Worm (Caenorhabditis elegans) whole organism, young adult: ENCODE data around the gene hlh-6.

ENCODE experiments used
- F39B2.1 ChIP-seq: fragments of 200-800 bp; sonication (Bioruptor generic); IDR thresholded peaks from 2 replicates; pipeline ENCODE4 v1.3.6; 2022; ENCODE audit warnings: missing genetic modification reagents, missing genetic modification characterization, missing compliant biosample characterization
- F49E8.2 ChIP-seq: sonication (generic microtip); optimal IDR thresholded peaks from 3 replicates; lab custom pipeline; 2017; ENCODE audit warnings: missing genetic modification characterization, mild to moderate bottlenecking, missing compliant biosample characterization, antibody characterized with exemption, moderate library complexity; ENCODE audit not compliant: insufficient read depth
- F57A8.1 ChIP-seq: fragments of 200-800 bp; sonication (Bioruptor generic); optimal IDR thresholded peaks from 2 replicates; lab custom pipeline; 2018; ENCODE audit warnings: mild to moderate bottlenecking, missing genetic modification characterization, moderate library complexity, missing compliant biosample characterization
- K12H6.12 ChIP-seq: fragments of 200-800 bp; sonication (Bioruptor generic); optimal IDR thresholded peaks from 2 replicates; lab custom pipeline; 2018; ENCODE audit warnings: mild to moderate bottlenecking, missing genetic modification characterization, missing compliant biosample characterization
- T26A5.8 ChIP-seq: sonication (generic microtip); optimal IDR thresholded peaks from 2 replicates; lab custom pipeline; 2016; ENCODE audit warnings: missing genetic modification characterization, missing compliant biosample characterization
- Y53F4B.3 ChIP-seq: fragments of 200-800 bp; sonication (Bioruptor generic); IDR thresholded peaks from 2 replicates; pipeline ENCODE4 v1.3.6; 2022; ENCODE audit warnings: missing genetic modification reagents, missing genetic modification characterization, missing compliant biosample characterization
- Y53G8AR.9 ChIP-seq: fragments of 200-800 bp; sonication (Bioruptor generic); conservative IDR thresholded peaks from 2 replicates; pipeline ENCODE4 v1.3.6; 2022; ENCODE audit warnings: missing genetic modification reagents, missing genetic modification characterization, missing compliant biosample characterization
- Y79H2A.3 ChIP-seq: fragments of 200-800 bp; sonication (Bioruptor generic); conservative IDR thresholded peaks from 2 replicates; pipeline ENCODE4 v1.3.6; 2022; ENCODE audit warnings: missing genetic modification reagents, missing genetic modification characterization, missing compliant biosample characterization
- ama-1 ChIP-seq, 3 experiments: fragments of 150-350 bp in 1 of 3; sonication (generic microtip) in 2 of 3; optimal IDR thresholded peaks; 2 replicates each; lab custom pipeline; 2014 to 2018; ENCODE audit warnings: missing biosample characterization in 2 of 3, missing genetic modification characterization in 2 of 3, missing genetic modification reagents in 2 of 3
- ceh-100 ChIP-seq: fragments of 200-800 bp; sonication (Bioruptor generic); IDR thresholded peaks from 2 replicates; pipeline ENCODE4 v1.3.6; 2022; ENCODE audit warnings: missing genetic modification reagents, missing genetic modification characterization, missing compliant biosample characterization
- ceh-91 ChIP-seq: fragments of 200-800 bp; sonication (Bioruptor generic); IDR thresholded peaks from 2 replicates; pipeline ENCODE4 v1.3.6; 2022; ENCODE audit warnings: missing genetic modification reagents, missing genetic modification characterization, missing compliant biosample characterization
- chd-7 ChIP-seq: sonication (generic microtip); optimal IDR thresholded peaks from 2 replicates; lab custom pipeline; 2016; ENCODE audit warnings: mild to moderate bottlenecking, missing genetic modification characterization, moderate library complexity, missing compliant biosample characterization
- him-1 ChIP-seq: sonication (generic microtip); optimal IDR thresholded peaks from 2 replicates; lab custom pipeline; 2016; ENCODE audit warnings: missing genotype, missing genetic modification reagents, missing genetic modification characterization, missing compliant biosample characterization
- hmg-1.2 ChIP-seq: fragments of 200-800 bp; sonication (Bioruptor generic); IDR thresholded peaks from 2 replicates; pipeline ENCODE4 v1.3.6; 2022; ENCODE audit warnings: missing genetic modification reagents, missing genetic modification characterization, missing compliant biosample characterization
- hmg-20 ChIP-seq: fragments of 200-800 bp; sonication (Bioruptor generic); IDR thresholded peaks from 2 replicates; pipeline ENCODE4 v1.3.6; 2022; ENCODE audit warnings: missing genetic modification reagents, missing genetic modification characterization, missing compliant biosample characterization
- let-607 ChIP-seq, 2 experiments: fragments of 200-800 bp in 1 of 2; sonication (Bioruptor generic) in 1 of 2; sonication (generic microtip) in 1 of 2; optimal IDR thresholded peaks; 2 replicates each; lab custom pipeline; 2016 to 2018; ENCODE audit warnings: mild to moderate bottlenecking in 2 of 2, missing compliant biosample characterization in 2 of 2, missing genetic modification characterization in 2 of 2, moderate library complexity in 2 of 2, missing genotype in 1 of 2
- lin-54 ChIP-seq: fragments of 200-800 bp; sonication (Bioruptor generic); optimal IDR thresholded peaks from 2 replicates; lab custom pipeline; 2018; ENCODE audit warnings: mild to moderate bottlenecking, missing genetic modification characterization, missing compliant biosample characterization
- lsy-27 ChIP-seq: sonication (generic microtip); optimal IDR thresholded peaks from 2 replicates; lab custom pipeline; 2017; ENCODE audit warnings: missing genetic modification characterization, mild to moderate bottlenecking, missing compliant biosample characterization, antibody characterized with exemption, missing genotype, borderline replicate concordance; ENCODE audit not compliant: insufficient read depth
- mel-28 ChIP-seq: sonication (generic microtip); optimal IDR thresholded peaks from 2 replicates; lab custom pipeline; 2016; ENCODE audit warnings: borderline replicate concordance, mild to moderate bottlenecking, missing genetic modification characterization, missing compliant biosample characterization
- mxl-1 ChIP-seq: sonication (generic microtip); optimal IDR thresholded peaks from 2 replicates; lab custom pipeline; 2016; ENCODE audit warnings: missing genetic modification characterization, missing compliant biosample characterization
- nfyb-1 ChIP-seq: fragments of 200-800 bp; sonication (Bioruptor generic); IDR thresholded peaks from 2 replicates; pipeline ENCODE4 v1.3.6; 2022; ENCODE audit warnings: missing genetic modification reagents, missing genetic modification characterization, missing compliant biosample characterization
- nhr-120 ChIP-seq: fragments of 200-800 bp; sonication (Bioruptor generic); IDR thresholded peaks from 2 replicates; pipeline ENCODE4 v1.3.6; 2022; ENCODE audit warnings: missing genetic modification characterization, missing compliant biosample characterization
- nhr-179 ChIP-seq: sonication (generic microtip); optimal IDR thresholded peaks from 2 replicates; lab custom pipeline; 2016; ENCODE audit warnings: mild to moderate bottlenecking, missing genetic modification characterization, missing compliant biosample characterization
- nhr-80 ChIP-seq: sonication (generic microtip); optimal IDR thresholded peaks from 2 replicates; lab custom pipeline; 2016; ENCODE audit warnings: missing genetic modification characterization, missing compliant biosample characterization
- pbrm-1 ChIP-seq: fragments of 200-800 bp; sonication (Bioruptor generic); IDR thresholded peaks from 2 replicates; pipeline ENCODE4 v1.3.6; 2022; ENCODE audit warnings: missing genetic modification reagents, missing genetic modification characterization, missing compliant biosample characterization
- rpc-1 ChIP-seq, 2 experiments: fragments of 150-350 bp in 1 of 2; sonication (generic microtip) in 1 of 2; optimal IDR thresholded peaks; 2 replicates each; lab custom pipeline; 2014 to 2018; ENCODE audit warnings: missing biosample characterization in 1 of 2, missing genetic modification characterization in 1 of 2, missing genetic modification reagents in 1 of 2, missing genotype in 1 of 2
- sea-2 ChIP-seq: fragments of 200-800 bp; sonication (Bioruptor generic); IDR thresholded peaks from 2 replicates; pipeline ENCODE4 v1.3.6; 2022; ENCODE audit warnings: missing genetic modification characterization, missing compliant biosample characterization
- snpc-4 ChIP-seq, 5 experiments: fragments of 150-350 bp in 1 of 5; sonication (generic microtip) in 4 of 5; optimal IDR thresholded peaks; 2 replicates each; lab custom pipeline; 2014 to 2018; ENCODE audit warnings: missing genetic modification characterization in 5 of 5, missing biosample characterization in 3 of 5, antibody characterized with exemption in 2 of 5, mild to moderate bottlenecking in 2 of 5, missing compliant biosample characterization in 2 of 5, missing genotype in 2 of 5, moderate library complexity in 2 of 5, missing genetic modification reagents in 1 of 5
- tbp1 ChIP-seq: fragments of 200-800 bp; sonication (Bioruptor generic); optimal IDR thresholded peaks from 2 replicates; lab custom pipeline; 2018; ENCODE audit warnings: mild to moderate bottlenecking, missing genetic modification characterization, missing compliant biosample characterization
- tlf-1 ChIP-seq: fragments of 200-800 bp; sonication (Bioruptor generic); optimal IDR thresholded peaks from 2 replicates; lab custom pipeline; 2018; ENCODE audit warnings: mild to moderate bottlenecking, missing genetic modification characterization, missing compliant biosample characterization
- unc-130 ChIP-seq: sonication (generic microtip); optimal IDR thresholded peaks from 2 replicates; lab custom pipeline; 2016; ENCODE audit warnings: missing genetic modification reagents, missing genetic modification characterization, missing compliant biosample characterization
- unc-62 ChIP-seq: fragments of 150-350 bp; optimal IDR thresholded peaks from 2 replicates; lab custom pipeline; 2014; ENCODE audit warnings: missing biosample characterization, missing genetic modification reagents, missing genetic modification characterization
- zim-3 ChIP-seq: sonication (generic microtip); optimal IDR thresholded peaks from 2 replicates; lab custom pipeline; 2017; ENCODE audit warnings: mild to moderate bottlenecking, missing genetic modification characterization, moderate library complexity, missing compliant biosample characterization
- ztf-22 ChIP-seq: fragments of 200-800 bp; sonication (Bioruptor generic); optimal IDR thresholded peaks from 2 replicates; lab custom pipeline; 2018; ENCODE audit warnings: mild to moderate bottlenecking, missing genetic modification characterization, moderate library complexity, missing compliant biosample characterization
- ztf-28 ChIP-seq: fragments of 200-800 bp; sonication (Bioruptor generic); IDR thresholded peaks from 2 replicates; pipeline ENCODE4 v1.3.6; 2022; ENCODE audit warnings: missing genetic modification reagents, missing genetic modification characterization, missing compliant biosample characterization

hlh-6 gene

ce11 chrII:9586734-9587209 is 27.9 kb downstream of the hlh-6 start, which contains the start of gene ugt-58:
TSS of gene ugt-58 (minus strand) at chrII:9586784.
- TF ChIP-seq unc-62 (GFP tag; lab: Kevin White, UChicago) = no peak
- peak; percentile 5 for TF ChIP-seq nhr-80

- TF ChIP-seq hmg-20 (no peak), K12H6.12 (tag; lab: Kevin White, UChicago) (no peak), lsy-27 (tag; lab: Kevin White, UChicago) (no peak), tlf-1 (GFP tag; lab: Kevin White, UChicago) (no peak), hmg-1.2 (no peak)
- TF ChIP-seq, all 124 proteins: peak for 0
These were observed 31.2 kb downstream of the hlh-6 start, which contains the start of gene wee-1.1 for ce11 chrII:9583461-9583860. TSS of gene wee-1.1 (minus strand) at chrII:9583561.

ce11 chrII:9577630-9578029 is 37.0 kb downstream of the hlh-6 start:
- TF ChIP-seq let-607 (tag; optimal IDR thresholded peaks at IDR 0.05; lab: Kevin White, UChicago) (no peak), unc-62 (GFP tag; lab: Kevin White, UChicago) (no peak), nfyb-1 (GFP tag; lab: Robert Waterston, UW) (0 out of 2 replicates have a peak, but pooled peaks have one; percentile 33), lsy-27 (tag; lab: Kevin White, UChicago) (no peak)

- TF ChIP-seq him-1 = no peak
- TF ChIP-seq zim-3 = no peak
- TF ChIP-seq sea-2 (GFP tag; lab: Robert Waterston, UW) = no peak
- TF ChIP-seq F39B2.1 (GFP tag; lab: Robert Waterston, UW) = no peak
- TF ChIP-seq nhr-120 = no peak
- TF ChIP-seq Y79H2A.3 (GFP tag; lab: Robert Waterston, UW) = no peak
- TF ChIP-seq mxl-1 (tag; lab: Kevin White, UChicago) = no peak
- TF ChIP-seq F49E8.2 = no peak
- no peak for TF ChIP-seq T26A5.8 (tag; lab: Kevin White, UChicago)
These were observed 37.9 kb downstream of the hlh-6 start for ce11 chrII:9576707-9577106.

ce11 chrII:9575670-9576069 is 39.0 kb downstream of the hlh-6 start, which contains the start of gene exc-7:
TSS of gene exc-7 (plus strand) at chrII:9575970.
- TF ChIP-seq nhr-179 (tag; lab: Kevin White, UChicago) = no peak
- no peak for TF ChIP-seq mel-28 (tag; lab: Kevin White, UChicago)
- TF ChIP-seq F57A8.1 = no peak
- TF ChIP-seq unc-130 (GFP tag; lab: Kevin White, UChicago) = no peak
- no peak for TF ChIP-seq ceh-100 (GFP tag; lab: Robert Waterston, UW)
- no peak for TF ChIP-seq tbp1 (GFP tag; lab: Kevin White, UChicago)
- no peak for TF ChIP-seq Y53G8AR.9 (GFP tag; lab: Robert Waterston, UW)
- TF ChIP-seq lin-54 (GFP tag; lab: Kevin White, UChicago) = no peak
- no peak for TF ChIP-seq chd-7 (tag; lab: Kevin White, UChicago)
- TF ChIP-seq ztf-22 (GFP tag; lab: Kevin White, UChicago) = no peak
- TF ChIP-seq ztf-28 (GFP tag; lab: Robert Waterston, UW) = no peak
- TF ChIP-seq pbrm-1 = no peak
- TF ChIP-seq ceh-91 (GFP tag; lab: Robert Waterston, UW) = no peak
- no peak for TF ChIP-seq rpc-1 (optimal IDR thresholded peaks at IDR 0.05; lab: Kevin White, UChicago)
- TF ChIP-seq rpc-1 (tag; optimal IDR thresholded peaks at IDR 0.05; lab: Kevin White, UChicago) = no peak
- TF ChIP-seq ama-1 (optimal IDR thresholded peaks at IDR 0.05; lab: Kevin White, UChicago) = no peak
- no peak for TF ChIP-seq ama-1 (GFP tag; optimal IDR thresholded peaks at IDR 0.05; lab: Kevin White, UChicago)
- no peak for TF ChIP-seq snpc-4 (GFP tag; optimal IDR thresholded peaks at IDR 0.05; lab: Kevin White, UChicago)
- TF ChIP-seq snpc-4 (tag; optimal IDR thresholded peaks at IDR 0.05; lab: Kevin White, UChicago) = no peak
- TF ChIP-seq mxl-1 (tag; lab: Kevin White, UChicago) = no peak
- TF ChIP-seq Y53F4B.3 = no peak
- no peak for TF ChIP-seq hmg-1.2
